Worm (Caenorhabditis elegans): Measurements from ENCODE around the gene sws-1.

- TF ChIP-seq lsy-2 (tag; optimal IDR thresholded peaks at IDR 0.05) (no peak), blmp-1 (tag; optimal IDR thresholded peaks at IDR 0.05) (no peak), unc-62 (GFP tag; optimal IDR thresholded peaks at IDR 0.05) (no peak), nhr-237 (tag; optimal IDR thresholded peaks at IDR 0.05) (no peak), ceh-39 (tag; optimal IDR thresholded peaks at IDR 0.05) (no peak), bed-3 (GFP tag; optimal IDR thresholded peaks at IDR 0.05) (no peak), ceh-83 (GFP tag; optimal IDR thresholded peaks at IDR 0.05) (no peak)
These were observed 29.1 kb upstream of the sws-1 start for ce11 chrV:19010405-19010804.
